Worm (Caenorhabditis elegans): Measurements from ENCODE around the gene trp-1.

Gene trp-1

DNA sequence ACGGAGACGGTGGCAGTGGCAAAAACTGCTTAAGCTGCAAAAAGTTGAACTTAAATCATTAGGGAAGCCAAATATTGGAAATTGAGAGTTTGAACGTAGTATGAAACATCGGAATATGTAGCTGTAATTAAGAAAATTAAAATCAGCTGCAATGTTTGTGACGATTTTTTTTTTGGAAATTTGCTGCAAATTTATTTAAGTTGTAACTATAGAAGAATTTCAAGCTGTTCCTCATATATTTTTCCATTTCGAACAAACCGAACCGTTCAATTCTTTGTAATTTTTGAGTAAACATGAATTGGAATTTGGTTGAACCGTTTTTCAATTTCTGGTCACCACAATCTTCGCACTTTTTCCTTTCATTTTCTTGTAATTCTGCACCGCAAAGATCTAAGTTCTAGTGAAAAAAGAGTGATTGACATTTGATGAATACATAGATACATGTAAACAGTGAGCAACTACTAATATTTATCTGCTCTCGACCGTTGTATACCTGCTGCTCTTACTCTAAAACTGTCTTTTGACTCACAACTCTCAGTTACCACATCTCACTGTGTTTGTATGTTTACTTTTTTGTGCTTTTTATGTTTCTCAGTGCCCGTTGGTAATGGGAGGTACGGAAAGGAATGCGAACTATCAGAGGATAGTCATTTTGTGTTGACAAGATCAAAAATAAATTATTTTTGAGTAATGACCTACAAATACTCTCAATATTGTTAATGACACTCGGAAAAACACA lies 13.1 kb upstream of the trp-1 start:
- TF ChIP-seq mxl-2 (GFP tag; conservative IDR thresholded peaks at IDR 0.05) (no peak), aha-1 (tag) (peak; percentile 54), pha-4 (GFP tag; IDR thresholded peaks at IDR 0.05) (no peak), pha-4 (tag; optimal IDR thresholded peaks at IDR 0.05) (peak; percentile 55), unc-62 (GFP tag; optimal IDR thresholded peaks at IDR 0.05 in 1 of 2) (peak in 1 of 2 experiments; percentile 93), unc-62 (tag; optimal IDR thresholded peaks at IDR 0.05) (no peak)

DNA sequence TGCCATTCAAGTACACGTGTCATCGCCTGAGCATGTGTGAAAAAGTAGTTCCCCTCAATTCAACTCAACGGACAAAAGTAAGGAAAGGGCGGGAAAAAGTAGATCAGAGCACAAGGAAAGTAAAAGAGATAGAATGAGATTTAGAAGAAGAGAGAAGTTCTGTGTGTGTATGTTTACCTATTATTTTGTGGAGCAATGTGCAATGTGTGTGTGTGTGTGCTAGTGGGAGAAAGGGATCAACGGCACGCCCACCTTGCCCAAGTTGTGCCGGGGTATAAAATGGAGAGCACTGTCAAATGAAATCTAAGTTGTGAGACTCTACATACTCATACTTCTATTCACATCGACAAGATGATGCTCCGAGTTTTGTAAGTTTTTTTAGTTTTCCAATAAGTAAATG lies 10.2 kb upstream of the trp-1 start, which contains the start of gene idpp-15:
TSS of gene idpp-15 (plus strand) at position 301 of the 400 bp plus-strand sequence.
- TF ChIP-seq nhr-25 (tag; optimal IDR thresholded peaks at IDR 0.05; ENCODE audit: borderline replicate concordance, insufficient read depth) (no peak), egl-27 (tag; optimal IDR thresholded peaks at IDR 0.05) (no peak), Y5F2A.4 (GFP tag; optimal IDR thresholded peaks at IDR 0.05) (no peak), T20F7.1 (GFP tag; optimal IDR thresholded peaks at IDR 0.05) (no peak), hmg-1.1 (GFP tag; IDR thresholded peaks at IDR 0.05) (no peak), F44E2.7 (GFP tag; IDR thresholded peaks at IDR 0.05) (no peak), nhr-10 (tag; optimal IDR thresholded peaks at IDR 0.05) (no peak), nhr-42 (GFP tag; IDR thresholded peaks at IDR 0.05) (no peak), unc-39 (tag; optimal IDR thresholded peaks at IDR 0.05) (no peak)

DNA sequence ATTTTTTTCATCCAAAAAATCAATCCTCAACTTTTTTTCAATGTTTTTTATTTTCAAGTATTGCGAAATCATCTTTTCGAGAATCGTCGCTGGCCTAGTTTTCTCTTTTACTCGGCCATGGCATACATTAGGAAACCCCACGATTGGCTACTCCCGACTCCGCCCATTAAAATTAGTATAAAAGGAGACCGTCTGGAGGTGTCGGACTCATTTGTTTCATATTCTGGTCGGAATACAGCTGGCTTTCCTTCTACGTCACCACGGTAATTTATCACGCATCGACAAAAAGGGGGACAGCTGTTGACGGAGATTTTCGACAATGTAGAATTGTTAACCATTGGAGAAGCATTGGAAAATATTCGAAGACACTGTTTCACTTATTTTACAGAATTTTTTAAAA lies 5.9 kb upstream of the trp-1 start:
- TF ChIP-seq php-3 (GFP tag; IDR thresholded peaks at IDR 0.05) (no peak), cey-2 (tag; optimal IDR thresholded peaks at IDR 0.05; ENCODE audit: borderline replicate concordance, insufficient read depth) (no peak), unc-62 (GFP tag; optimal IDR thresholded peaks at IDR 0.05 in 1 of 2) (peak in 1 of 2 experiments; percentile 79), unc-62 (tag; optimal IDR thresholded peaks at IDR 0.05) (no peak), hmg-1.1 (GFP tag; IDR thresholded peaks at IDR 0.05) (peak; percentile 46), dmd-6 (GFP tag; IDR thresholded peaks at IDR 0.05) (no peak), R02D3.7 (tag; optimal IDR thresholded peaks at IDR 0.05) (no peak), F49E8.2 (tag; optimal IDR thresholded peaks at IDR 0.05; ENCODE audit: borderline replicate concordance) (no peak), nhr-102 (tag; optimal IDR thresholded peaks at IDR 0.05) (no peak), zfp-3 (GFP tag; conservative IDR thresholded peaks at IDR 0.05) (no peak), hif-1 (tag; optimal IDR thresholded peaks at IDR 0.05) (peak in 1 of 2 experiments; percentile 55), unc-130 (GFP tag; optimal IDR thresholded peaks at IDR 0.05) (no peak), pha-4 (GFP tag; IDR thresholded peaks at IDR 0.05) (no peak), pha-4 (tag; optimal IDR thresholded peaks at IDR 0.05) (no peak), lir-3 (tag; optimal IDR thresholded peaks at IDR 0.05) (no peak), dmd-9 (GFP tag; IDR thresholded peaks at IDR 0.05) (no peak), skn-1 (tag; optimal IDR thresholded peaks at IDR 0.05) (no peak), lsy-2 (tag; optimal IDR thresholded peaks at IDR 0.05) (peak; percentile 27 to 87), nhr-237 (tag; optimal IDR thresholded peaks at IDR 0.05) (no peak), ctbp-1 (GFP tag; IDR thresholded peaks at IDR 0.05) (no peak), ces-1 (GFP tag; optimal IDR thresholded peaks at IDR 0.05) (no peak), nhr-6 (tag; optimal IDR thresholded peaks at IDR 0.05) (no peak), lin-38 (GFP tag; IDR thresholded peaks at IDR 0.05) (no peak), Y48G9A.11 (GFP tag; IDR thresholded peaks at IDR 0.05) (no peak), dve-1 (tag; optimal IDR thresholded peaks at IDR 0.05; ENCODE audit: insufficient read depth) (no peak), daf-12 (tag; optimal IDR thresholded peaks at IDR 0.05) (no peak), lin-39 (tag; optimal IDR thresholded peaks at IDR 0.05) (no peak), mep-1 (tag; optimal IDR thresholded peaks at IDR 0.05) (peak; percentile 57), zfp-2 (tag; optimal IDR thresholded peaks at IDR 0.05) (no peak), ZK546.5 (tag; optimal IDR thresholded peaks at IDR 0.05) (no peak), mdl-1 (tag; optimal IDR thresholded peaks at IDR 0.05) (no peak), zip-2 (tag; optimal IDR thresholded peaks at IDR 0.05) (no peak), nhr-111 (GFP tag; optimal IDR thresholded peaks at IDR 0.05) (no peak), ZK337.2 (GFP tag; IDR thresholded peaks at IDR 0.05) (0 out of 2 replicates have a peak, but pooled peaks have one; percentile 34), saeg-2 (GFP tag; IDR thresholded peaks at IDR 0.05) (no peak), mxl-2 (GFP tag; conservative IDR thresholded peaks at IDR 0.05) (no peak), ztf-7 (tag; optimal IDR thresholded peaks at IDR 0.05) (no peak)
